Worm (Caenorhabditis elegans) whole organism, L4 larva: Measurements from ENCODE around the gene wah-1.

ENCODE experiments used
- T20F7.1 ChIP-seq: fragments of 200-800 bp; sonication (Bioruptor generic); optimal IDR thresholded peaks from 2 replicates; lab custom pipeline; 2018; ENCODE audit warnings: mild to moderate bottlenecking, missing genetic modification characterization, missing compliant biosample characterization
- hlh-30 ChIP-seq: sonication (generic microtip); optimal IDR thresholded peaks from 2 replicates; lab custom pipeline; 2017; ENCODE audit warnings: antibody characterized with exemption, mild to moderate bottlenecking, missing genetic modification characterization, missing compliant biosample characterization; ENCODE audit not compliant: insufficient read depth
- mxl-2 ChIP-seq: fragments of 200-800 bp; sonication (Bioruptor generic); conservative IDR thresholded peaks from 2 replicates; pipeline ENCODE4 v1.3.6; 2022; ENCODE audit warnings: missing genetic modification reagents, missing genetic modification characterization, missing compliant biosample characterization
- nhr-25 ChIP-seq: sonication (generic microtip); optimal IDR thresholded peaks from 2 replicates; lab custom pipeline; 2017; ENCODE audit warnings: missing genetic modification characterization, mild to moderate bottlenecking, missing compliant biosample characterization, antibody characterized with exemption, moderate library complexity, borderline replicate concordance; ENCODE audit not compliant: insufficient read depth
- unc-62 ChIP-seq, 3 experiments: fragments of 150-350 bp in 1 of 3; sonication (generic microtip); optimal IDR thresholded peaks in 2 of 3; peaks in 1 of 3; 1 replicate in 1 of 3; 2 replicates in 2 of 3; lab custom pipeline; 2014 to 2017; ENCODE audit warnings: missing biosample characterization in 3 of 3, missing genetic modification characterization in 3 of 3, missing genetic modification reagents in 3 of 3, missing genotype in 1 of 3

ce11 chrIII:12013718-12014117 is 23.8 kb downstream of the wah-1 start:
- no peak for TF ChIP-seq nhr-25 (tag; lab: Kevin White, UChicago)
- no peak for TF ChIP-seq mxl-2 (GFP tag; lab: Robert Waterston, UW)
- no peak for TF ChIP-seq T20F7.1 (GFP tag; lab: Kevin White, UChicago)
- no peak for TF ChIP-seq hlh-30 (tag; lab: Kevin White, UChicago)
- TF ChIP-seq unc-62 (GFP tag; optimal IDR thresholded peaks at IDR 0.05 in 1 of 2; lab: Kevin White, UChicago) = no peak
- TF ChIP-seq unc-62 (tag; optimal IDR thresholded peaks at IDR 0.05; lab: Kevin White, UChicago) = no peak
